Fruit fly (Drosophila melanogaster) whole organism, embryonic: ENCODE measurements around the gene CG10214.

ENCODE experiments used
- ATbp ChIP-seq: fragments of 200-800 bp; sonication (Bioruptor generic); optimal IDR thresholded peaks from 2 replicates; lab custom pipeline; 2017; ENCODE audit warnings: missing biosample characterization, mild to moderate bottlenecking, missing genetic modification characterization, missing genetic modification reagents
- CG10543 ChIP-seq: fragments of 200-800 bp; sonication (Bioruptor generic); optimal IDR thresholded peaks from 3 replicates; lab custom pipeline; 2017; ENCODE audit warnings: missing biosample characterization, mild to moderate bottlenecking, missing genetic modification characterization, moderate library complexity
- CG10979 ChIP-seq: fragments of 200-800 bp; sonication (Bioruptor generic); optimal IDR thresholded peaks from 2 replicates; lab custom pipeline; 2018; ENCODE audit warnings: missing biosample characterization, mild to moderate bottlenecking, missing genetic modification characterization, moderate library complexity
- CG12769 ChIP-seq: fragments of 200-800 bp; sonication (Bioruptor generic); optimal IDR thresholded peaks from 2 replicates; lab custom pipeline; 2019; ENCODE audit warnings: missing biosample characterization, mild to moderate bottlenecking, missing genetic modification characterization, moderate library complexity
- CG13123 ChIP-seq: fragments of 200-800 bp; sonication (Bioruptor generic); optimal IDR thresholded peaks from 2 replicates; lab custom pipeline; 2016; ENCODE audit warnings: missing biosample characterization, missing genetic modification characterization
- CG13775 ChIP-seq: fragments of 200-800 bp; sonication (Bioruptor generic); optimal IDR thresholded peaks from 3 replicates; lab custom pipeline; 2017; ENCODE audit warnings: missing biosample characterization, mild to moderate bottlenecking, missing genetic modification characterization
- CG14860 ChIP-seq: fragments of 200-800 bp; sonication (Bioruptor generic); IDR thresholded peaks from 3 replicates; pipeline ENCODE4 v1.3.6; 2022; ENCODE audit warnings: missing biosample characterization, missing genetic modification characterization; ENCODE audit not compliant: partially characterized antibody
- CG18764 ChIP-seq: fragments of 200-800 bp; sonication (Bioruptor generic); optimal IDR thresholded peaks from 3 replicates; lab custom pipeline; 2016; ENCODE audit warnings: missing biosample characterization, missing genetic modification characterization
- CG2875 ChIP-seq: fragments of 200-800 bp; sonication (Bioruptor generic); optimal IDR thresholded peaks from 2 replicates; lab custom pipeline; 2017; ENCODE audit warnings: missing biosample characterization, mild to moderate bottlenecking, missing genetic modification characterization, missing genetic modification reagents
- CG32532 ChIP-seq: fragments of 200-800 bp; sonication (Bioruptor generic); IDR thresholded peaks from 2 replicates; pipeline ENCODE4 v1.3.6; 2022; ENCODE audit warnings: missing biosample characterization, missing genetic modification characterization
- CG34376 ChIP-seq: fragments of 200-800 bp; sonication (Bioruptor generic); optimal IDR thresholded peaks from 2 replicates; lab custom pipeline; 2018; ENCODE audit warnings: missing biosample characterization, mild to moderate bottlenecking, missing genetic modification characterization
- CG4424 ChIP-seq: fragments of 200-800 bp; sonication (Bioruptor generic); optimal IDR thresholded peaks from 3 replicates; lab custom pipeline; 2016; ENCODE audit warnings: missing biosample characterization, missing genetic modification characterization
- CG5180 ChIP-seq: fragments of 200-800 bp; sonication (Bioruptor generic); optimal IDR thresholded peaks from 3 replicates; lab custom pipeline; 2017; ENCODE audit warnings: missing biosample characterization, missing genetic modification characterization, mild to moderate bottlenecking, moderate library complexity, missing genetic modification reagents
- CG6813 ChIP-seq: fragments of 200-800 bp; sonication (Bioruptor generic); optimal IDR thresholded peaks from 2 replicates; lab custom pipeline; 2017; ENCODE audit warnings: missing biosample characterization, missing genetic modification characterization, mild to moderate bottlenecking, moderate library complexity, missing genetic modification reagents
- CG7786 ChIP-seq: fragments of 200-800 bp; sonication (Bioruptor generic); optimal IDR thresholded peaks from 2 replicates; lab custom pipeline; 2016; ENCODE audit warnings: missing biosample characterization, missing genetic modification characterization
- CG8359 ChIP-seq: fragments of 200-800 bp; sonication (Bioruptor generic); optimal IDR thresholded peaks from 2 replicates; lab custom pipeline; 2017; ENCODE audit warnings: missing biosample characterization, mild to moderate bottlenecking, missing genetic modification characterization, borderline replicate concordance
- CG8478 ChIP-seq: fragments of >200 bp; optimal IDR thresholded peaks from 2 replicates; lab custom pipeline; 2018
- CoRest ChIP-seq: fragments of 200-800 bp; sonication (Bioruptor generic); optimal IDR thresholded peaks from 3 replicates; lab custom pipeline; 2018; ENCODE audit warnings: missing biosample characterization, mild to moderate bottlenecking, missing genetic modification characterization, moderate library complexity
- D19A ChIP-seq: fragments of 200-800 bp; optimal IDR thresholded peaks from 3 replicates; lab custom pipeline; 2019; ENCODE audit warnings: missing biosample characterization, mild to moderate bottlenecking, missing genetic modification characterization, moderate library complexity
- Dp ChIP-seq: fragments of 200-800 bp; sonication (Bioruptor generic); optimal IDR thresholded peaks from 2 replicates; lab custom pipeline; 2018; ENCODE audit warnings: missing biosample characterization, mild to moderate bottlenecking, missing genetic modification characterization, moderate library complexity
- Hmx ChIP-seq: fragments of 200-800 bp; sonication (Bioruptor generic); optimal IDR thresholded peaks from 2 replicates; lab custom pipeline; 2016; ENCODE audit warnings: missing biosample characterization, missing genetic modification characterization
- Lpt ChIP-seq: fragments of >200 bp; optimal IDR thresholded peaks from 2 replicates; lab custom pipeline; 2018; ENCODE audit warnings: missing biosample characterization, missing genetic modification characterization
- NFAT ChIP-seq: fragments of 200-800 bp; sonication (Bioruptor generic); IDR thresholded peaks from 2 replicates; pipeline ENCODE4 v1.3.6; 2022; ENCODE audit warnings: missing biosample characterization, missing genetic modification characterization
- Neu2 ChIP-seq: fragments of 200-800 bp; sonication (Bioruptor generic); optimal IDR thresholded peaks from 3 replicates; lab custom pipeline; 2016; ENCODE audit warnings: missing biosample characterization, missing genetic modification characterization, borderline replicate concordance
- Six4 ChIP-seq: fragments of 200-800 bp; sonication (Bioruptor generic); optimal IDR thresholded peaks from 2 replicates; lab custom pipeline; 2016; ENCODE audit warnings: missing biosample characterization, missing genetic modification characterization
- Tbp ChIP-seq: fragments of >200 bp; optimal IDR thresholded peaks from 2 replicates; lab custom pipeline; 2018; ENCODE audit warnings: missing biosample characterization, missing genetic modification characterization
- Usf ChIP-seq: fragments of 200-800 bp; sonication (Bioruptor generic); optimal IDR thresholded peaks from 2 replicates; lab custom pipeline; 2017; ENCODE audit warnings: missing genotype, missing biosample characterization, missing genetic modification characterization
- ab ChIP-seq: fragments of 200-800 bp; sonication (Bioruptor generic); optimal IDR thresholded peaks from 2 replicates; lab custom pipeline; 2016; ENCODE audit warnings: missing biosample characterization, missing genetic modification characterization
- bab2 ChIP-seq: fragments of 200-800 bp; sonication (Bioruptor generic); optimal IDR thresholded peaks from 2 replicates; lab custom pipeline; 2016; ENCODE audit warnings: missing biosample characterization, missing genetic modification characterization
- chinmo ChIP-seq: fragments of 200-800 bp; sonication (Bioruptor generic); IDR thresholded peaks from 4 replicates; pipeline ENCODE4 v1.3.6; 2022; ENCODE audit warnings: missing biosample characterization, missing genetic modification characterization; ENCODE audit not compliant: partially characterized antibody
- crol ChIP-seq: fragments of 200-800 bp; sonication (Bioruptor generic); IDR thresholded peaks from 2 replicates; pipeline ENCODE4 v1.3.6; 2022; ENCODE audit warnings: missing biosample characterization, missing genetic modification characterization
- dm ChIP-seq: fragments of 200-800 bp; sonication (Bioruptor generic); optimal IDR thresholded peaks from 3 replicates; lab custom pipeline; 2016; ENCODE audit warnings: missing biosample characterization, missing genetic modification characterization
- en ChIP-seq: fragments of 200-800 bp; sonication (Bioruptor generic); optimal IDR thresholded peaks from 2 replicates; lab custom pipeline; 2016; ENCODE audit warnings: missing biosample characterization, missing genetic modification characterization
- gfzf ChIP-seq: fragments of 200-800 bp; sonication (Bioruptor generic); optimal IDR thresholded peaks from 2 replicates; lab custom pipeline; 2016; ENCODE audit warnings: missing biosample characterization, mild to moderate bottlenecking, missing genetic modification characterization, moderate library complexity
- gsb ChIP-seq: fragments of 200-800 bp; sonication (Bioruptor generic); IDR thresholded peaks from 2 replicates; pipeline ENCODE4 v1.3.6; 2022; ENCODE audit warnings: missing biosample characterization, missing genetic modification characterization
- ind ChIP-seq: fragments of 200-800 bp; sonication (Bioruptor generic); optimal IDR thresholded peaks from 3 replicates; lab custom pipeline; 2016; ENCODE audit warnings: missing biosample characterization, missing genetic modification characterization
- inv ChIP-seq: fragments of 200-800 bp; sonication (Bioruptor generic); IDR thresholded peaks from 2 replicates; pipeline ENCODE4 v1.3.6; 2022; ENCODE audit warnings: missing biosample characterization, missing genetic modification characterization; ENCODE audit not compliant: partially characterized antibody
- maf-S ChIP-seq: fragments of 200-800 bp; sonication (Bioruptor generic); optimal IDR thresholded peaks from 2 replicates; lab custom pipeline; 2016; ENCODE audit warnings: missing biosample characterization, missing genetic modification characterization
- mam ChIP-seq: fragments of 200-800 bp; sonication (Bioruptor generic); optimal IDR thresholded peaks from 3 replicates; lab custom pipeline; 2016; ENCODE audit warnings: missing biosample characterization, missing genetic modification characterization
- nerfin-2 ChIP-seq: fragments of 200-800 bp; sonication (Bioruptor generic); IDR thresholded peaks from 2 replicates; pipeline ENCODE4 v1.3.6; 2022; ENCODE audit warnings: missing biosample characterization, missing genetic modification characterization; ENCODE audit not compliant: partially characterized antibody
- prd ChIP-seq, 3 experiments: fragments of >200 bp in 2 of 3; fragments of 200-800 bp in 1 of 3; sonication (Bioruptor generic) in 1 of 3; optimal IDR thresholded peaks in 2 of 3; IDR thresholded peaks in 1 of 3; 2 replicates in 2 of 3; 3 replicates in 1 of 3; pipeline versions ENCODE4 v1.3.6 to Lab custom; 2017 to 2022; ENCODE audit warnings: missing biosample characterization in 1 of 3, missing genetic modification characterization in 1 of 3
- psq ChIP-seq: fragments of 200-800 bp; sonication (Bioruptor generic); optimal IDR thresholded peaks from 2 replicates; lab custom pipeline; 2017; ENCODE audit warnings: missing biosample characterization, missing genetic modification characterization
- rib ChIP-seq: fragments of 200-800 bp; sonication (Bioruptor generic); IDR thresholded peaks from 2 replicates; pipeline ENCODE4 v1.3.6; 2022; ENCODE audit warnings: missing biosample characterization, missing genetic modification characterization
- ro ChIP-seq: fragments of 200-800 bp; sonication (Bioruptor generic); IDR thresholded peaks from 2 replicates; pipeline ENCODE4 v1.3.6; 2022; ENCODE audit warnings: missing biosample characterization, missing genetic modification characterization
- row ChIP-seq: fragments of 200-800 bp; sonication (Bioruptor generic); IDR thresholded peaks from 3 replicates; pipeline ENCODE4 v1.3.6; 2022; ENCODE audit warnings: missing biosample characterization, missing genetic modification characterization
- salm ChIP-seq: fragments of 200-800 bp; sonication (Bioruptor generic); optimal IDR thresholded peaks from 2 replicates; lab custom pipeline; 2018; ENCODE audit warnings: missing biosample characterization, mild to moderate bottlenecking, missing genetic modification characterization
- slou ChIP-seq: fragments of 200-800 bp; sonication (Bioruptor generic); optimal IDR thresholded peaks from 3 replicates; lab custom pipeline; 2016; ENCODE audit warnings: missing biosample characterization, missing genetic modification characterization
- slp2 ChIP-seq: fragments of 200-800 bp; sonication (Bioruptor generic); optimal IDR thresholded peaks from 2 replicates; lab custom pipeline; 2016; ENCODE audit warnings: missing biosample characterization, missing genetic modification characterization
- stwl ChIP-seq: fragments of 200-800 bp; sonication (Bioruptor generic); optimal IDR thresholded peaks from 3 replicates; lab custom pipeline; 2018; ENCODE audit warnings: missing biosample characterization, mild to moderate bottlenecking, missing genetic modification characterization, moderate library complexity
- trh ChIP-seq: fragments of 200-800 bp; sonication (Bioruptor generic); optimal IDR thresholded peaks from 2 replicates; lab custom pipeline; 2016; ENCODE audit warnings: missing biosample characterization, missing genetic modification characterization
- zfh2 ChIP-seq: fragments of 200-800 bp; sonication (Bioruptor generic); optimal IDR thresholded peaks from 2 replicates; lab custom pipeline; 2016; ENCODE audit warnings: missing biosample characterization, missing genetic modification characterization

CG10214 gene

dm6 chr3R:23767417-23767853, at the start of gene CG10214, which contains the start of gene CG10375 (continued):
- TF ChIP-seq Lpt (GFP tag; lab: Kevin White, UChicago) (no peak), ab (GFP tag; lab: Kevin White, UChicago) (peak; percentile 46), salm (peak; percentile 41), bab2 (GFP tag; lab: Kevin White, UChicago) (peak; percentile 71), Hmx (GFP tag; lab: Kevin White, UChicago) (peak; percentile 46), CG10543 (peak; percentile 25), inv (GFP tag; lab: Robert Waterston, UW) (no peak), psq (GFP tag; lab: Kevin White, UChicago) (peak; percentile 58), NFAT (GFP tag; lab: Robert Waterston, UW) (no peak), rib (GFP tag; lab: Robert Waterston, UW) (no peak), CG12769 (tag; lab: Kevin White, UChicago) (no peak), CG8359 (GFP tag; lab: Kevin White, UChicago) (no peak), zfh2 (GFP tag; lab: Kevin White, UChicago) (peak; percentile 82), CG13775 (GFP tag; lab: Kevin White, UChicago) (peak; percentile 62), CG14860 (GFP tag; lab: Robert Waterston, UW) (0 out of 3 replicates have a peak, but pooled peaks have one; percentile 18), maf-S (peak; percentile 74), CG4424 (GFP tag; lab: Kevin White, UChicago) (peak; percentile 75), CG10979 (peak; percentile 64), D19A (tag; lab: Kevin White, UChicago) (no peak), row (peak; percentile 85), stwl (tag; lab: Kevin White, UChicago) (peak; percentile 88), slp2 (GFP tag; lab: Kevin White, UChicago) (peak; percentile 60), CG5180 (no peak), CG32532 (peak; percentile 59; the same call in 1 of the 2 replicates), CG2875 (GFP tag; lab: Kevin White, UChicago) (peak; percentile 43), prd (optimal IDR thresholded peaks at IDR 0.05; lab: Kevin White, UChicago) (no peak), prd (GFP tag; IDR thresholded peaks at IDR 0.05; lab: Robert Waterston, UW) (peak; percentile 74), CG13123 (peak; percentile 53), CoRest (tag; lab: Kevin White, UChicago) (peak; percentile 70), Dp (GFP tag; lab: Kevin White, UChicago) (peak; percentile 49), trh (GFP tag; lab: Kevin White, UChicago) (peak; percentile 41), Neu2 (peak; percentile 64), ro (GFP tag; lab: Robert Waterston, UW) (no peak), ind (GFP tag; lab: Kevin White, UChicago) (peak; percentile 80), ATbp (GFP tag; lab: Kevin White, UChicago) (no peak), CG8478 (lab: Kevin White, UChicago) (no peak), Usf (no peak), Tbp (GFP tag; lab: Kevin White, UChicago) (no peak), gfzf (GFP tag; lab: Kevin White, UChicago) (peak; percentile 94), CG7786 (GFP tag; lab: Kevin White, UChicago) (peak; percentile 81), Six4 (peak; percentile 65), CG18764 (GFP tag; lab: Kevin White, UChicago) (peak; percentile 73), dm (GFP tag; lab: Kevin White, UChicago) (peak; percentile 97), chinmo (GFP tag; lab: Robert Waterston, UW) (no peak), nerfin-2 (GFP tag; lab: Robert Waterston, UW) (no peak), CG6813 (GFP tag; lab: Kevin White, UChicago) (no peak), CG34376 (GFP tag; lab: Kevin White, UChicago) (peak; percentile 67), crol (GFP tag; lab: Robert Waterston, UW) (no peak), mam (GFP tag; lab: Kevin White, UChicago) (peak; percentile 87), gsb (no peak), slou (GFP tag; lab: Kevin White, UChicago) (no peak), en (GFP tag; lab: Kevin White, UChicago) (peak; percentile 35)
